Fruit fly (Drosophila melanogaster) whole organism, larva: ENCODE measurements around the gene Daxx.

ENCODE experiments used
- noc ChIP-seq: fragments of 200-800 bp; sonication (Bioruptor generic); optimal IDR thresholded peaks from 3 replicates; lab custom pipeline; 2019; ENCODE audit warnings: missing biosample characterization, mild to moderate bottlenecking, missing genetic modification characterization, moderate library complexity

Daxx gene

DNA sequence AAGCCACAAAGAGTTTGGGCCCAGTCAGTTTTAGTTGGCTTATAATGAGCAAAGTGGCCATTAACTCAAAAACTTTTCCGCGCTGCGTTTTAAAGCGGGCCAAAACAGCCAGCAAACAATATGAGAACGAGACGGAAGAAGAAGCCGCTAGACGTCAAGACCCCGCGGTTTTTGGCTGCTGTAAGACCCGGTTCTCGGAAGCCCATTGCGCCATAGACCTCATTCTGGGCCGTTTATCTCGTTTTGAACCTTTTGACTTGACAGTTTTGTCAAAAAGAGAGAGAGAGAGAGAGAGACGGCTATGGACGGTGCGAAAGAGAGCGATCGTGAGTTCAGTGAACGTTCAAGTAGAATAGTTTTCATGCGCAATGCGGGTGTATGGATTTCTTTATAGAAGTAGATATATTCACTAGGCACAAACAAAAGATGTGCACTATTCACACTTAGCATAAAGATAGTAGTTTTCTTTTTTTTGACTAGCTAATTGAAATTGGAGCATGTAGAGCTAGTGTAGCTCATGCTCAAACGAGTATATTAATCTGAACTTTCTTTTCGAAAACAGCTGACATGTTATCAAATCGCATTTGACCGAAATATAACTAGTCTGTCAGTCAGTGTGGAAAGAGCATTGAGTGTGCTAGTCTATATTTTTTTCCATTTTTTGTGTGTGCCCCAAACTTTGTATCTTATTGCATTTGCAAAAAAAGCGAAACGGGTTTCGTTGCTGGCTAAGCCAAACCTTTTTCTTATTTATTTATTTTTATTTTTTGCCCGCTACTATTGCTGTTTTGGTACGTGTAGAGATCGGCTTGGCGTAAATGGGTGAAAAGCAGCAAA lies 22.4 kb downstream of the Daxx start:
- TF ChIP-seq noc: no peak

DNA sequence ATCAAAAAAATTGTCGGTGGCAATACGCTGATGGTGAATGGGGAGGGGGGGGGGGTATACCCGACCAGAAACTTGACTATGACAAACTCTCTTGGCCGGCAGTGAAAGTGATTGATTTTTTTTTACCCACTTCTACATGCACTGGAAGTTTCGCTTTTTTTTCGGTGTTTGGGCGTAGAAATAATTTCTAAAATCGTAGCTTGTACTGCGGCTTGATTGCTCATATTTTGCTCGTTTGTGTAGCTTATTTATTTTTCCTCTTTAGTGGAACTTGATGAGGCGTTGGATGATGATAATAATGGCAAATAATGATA lies 23.0 kb downstream of the Daxx start:
- TF ChIP-seq noc: no peak

DNA sequence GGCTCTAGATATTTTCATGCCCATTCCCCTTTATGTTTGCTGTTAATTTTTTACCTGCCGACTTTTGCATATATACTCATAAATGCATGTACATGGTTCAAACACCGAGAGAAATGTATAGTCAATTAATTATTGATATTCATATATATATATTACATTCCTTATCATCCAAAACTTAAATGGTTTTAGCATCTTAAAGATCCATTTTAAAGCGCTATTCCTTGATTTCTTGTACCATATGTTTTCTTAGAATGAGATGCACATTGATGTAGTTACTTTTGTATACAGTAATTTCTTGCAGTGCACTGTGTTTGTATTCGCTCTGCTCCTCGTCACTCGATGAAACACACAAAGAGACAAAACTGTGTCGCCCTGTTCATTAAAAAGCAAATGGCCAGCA lies 27.9 kb downstream of the Daxx start:
- no peak for TF ChIP-seq noc

DNA sequence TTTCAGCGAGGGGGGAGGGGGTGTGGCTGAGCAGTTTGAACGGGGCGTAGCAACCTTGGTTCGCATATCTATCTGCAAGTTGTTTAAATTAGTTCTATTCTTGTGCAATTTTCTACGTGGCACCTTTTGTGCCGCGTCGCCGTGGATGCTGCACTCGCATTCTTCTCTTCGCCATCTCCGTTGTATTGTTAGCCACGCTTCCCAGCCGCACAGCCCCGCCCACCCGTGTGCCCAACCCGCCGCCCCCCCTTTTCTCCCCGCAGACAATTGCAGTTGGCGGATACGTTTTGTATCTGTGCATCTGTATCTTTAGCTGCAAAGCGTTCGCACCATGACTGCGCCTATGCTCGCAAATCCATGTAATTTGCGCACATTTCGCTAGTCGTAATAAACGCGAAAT lies 33.2 kb downstream of the Daxx start:
- no peak for TF ChIP-seq noc

DNA sequence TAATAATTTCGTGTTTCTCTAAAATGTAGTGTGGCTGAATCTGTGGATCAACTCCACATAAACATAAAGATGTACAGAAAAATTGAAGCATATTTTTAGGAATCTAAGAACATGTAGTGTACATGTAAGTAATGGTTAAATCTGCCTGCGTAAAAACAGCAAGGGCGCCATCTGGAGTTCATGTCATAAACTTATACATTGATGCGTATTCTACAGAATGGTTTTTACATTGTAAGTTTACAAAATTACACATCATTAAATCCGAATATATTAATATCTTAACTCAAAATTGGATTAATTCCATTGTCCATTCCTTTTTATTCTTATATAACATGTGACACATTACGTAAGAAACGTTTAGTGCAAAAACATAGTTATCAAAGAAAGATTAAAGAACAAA lies 46.3 kb downstream of the Daxx start:
- TF ChIP-seq noc: no peak

DNA sequence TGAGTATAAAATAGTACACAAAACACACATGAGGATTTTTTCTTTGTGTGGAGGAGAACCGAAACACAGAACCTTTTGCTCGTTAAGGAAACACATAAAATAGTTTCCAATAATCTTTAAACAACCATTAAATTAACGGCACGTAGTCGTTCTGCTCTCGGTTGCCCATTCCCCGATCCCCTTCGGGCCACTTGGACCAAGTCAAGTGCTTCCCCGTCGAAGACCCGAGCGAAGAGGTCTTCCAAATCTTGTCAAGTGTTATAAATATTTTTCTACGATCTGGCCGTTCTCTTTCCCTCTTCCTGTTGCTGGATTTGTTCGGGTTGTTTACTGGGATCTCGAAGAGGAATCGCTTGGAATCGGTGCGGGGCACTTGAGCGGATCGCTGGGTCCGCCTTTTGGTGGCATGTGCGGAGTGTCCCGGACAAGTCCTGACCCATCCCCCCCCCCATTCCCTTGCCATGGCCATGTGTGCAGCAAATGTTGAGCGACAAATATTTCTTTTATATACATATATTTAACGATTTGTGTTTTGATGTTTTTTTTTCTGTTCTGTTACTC lies 50.3 kb downstream of the Daxx start:
- no peak for TF ChIP-seq noc

DNA sequence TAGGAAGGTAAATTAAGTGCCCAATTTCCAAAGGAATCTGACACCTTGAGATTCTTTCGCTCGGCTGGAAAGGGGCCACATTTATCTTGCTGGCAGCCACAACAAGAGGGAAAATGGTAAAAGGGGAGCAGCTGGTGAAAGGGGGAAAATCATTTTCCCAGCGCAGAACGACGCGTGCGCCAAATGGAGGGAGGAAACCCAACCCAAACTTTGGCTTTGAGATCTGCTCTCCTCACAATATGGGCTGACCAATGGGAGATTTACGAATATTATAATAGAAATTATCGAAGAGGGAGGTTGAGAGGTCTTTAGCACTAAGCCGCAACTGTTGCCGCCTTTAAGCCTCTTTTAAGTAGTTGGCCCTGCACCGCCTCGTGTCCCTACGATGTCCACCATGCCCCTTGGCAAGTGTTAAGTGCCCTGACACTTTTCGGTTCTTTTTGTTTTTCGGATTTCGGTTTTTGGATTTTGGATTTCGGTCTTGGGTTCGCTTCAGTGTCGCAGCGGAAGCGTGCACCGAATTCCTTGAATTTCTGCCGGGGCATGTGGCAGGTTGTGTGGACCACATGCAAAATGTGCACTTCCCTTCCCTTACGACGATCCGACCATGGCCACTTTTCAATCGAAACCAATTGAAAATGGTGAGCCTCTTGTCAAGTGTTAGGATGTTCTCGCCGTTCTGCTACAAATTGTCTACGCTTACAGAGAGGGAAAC lies 51.4 kb downstream of the Daxx start:
- no peak for TF ChIP-seq noc

DNA sequence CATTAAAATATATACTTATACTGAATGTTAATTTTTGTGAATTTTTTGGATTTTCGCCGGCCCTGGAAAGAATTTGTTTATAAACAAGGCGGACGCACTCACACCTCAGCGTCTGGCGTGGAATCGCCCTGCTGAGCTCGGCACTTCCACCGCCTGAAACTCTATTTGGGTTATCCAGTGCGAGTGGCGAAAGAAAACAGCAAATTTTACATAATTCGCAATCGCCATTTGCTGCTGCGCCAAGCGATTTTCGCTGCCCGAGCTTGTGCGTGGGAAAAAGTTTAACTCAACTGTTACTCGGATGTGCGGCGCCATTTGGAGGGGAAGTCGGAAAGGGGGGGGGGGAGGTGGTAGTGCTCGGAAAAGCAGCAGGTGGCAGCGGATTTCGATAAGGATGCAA lies 52.2 kb downstream of the Daxx start:
- TF ChIP-seq noc: no peak

DNA sequence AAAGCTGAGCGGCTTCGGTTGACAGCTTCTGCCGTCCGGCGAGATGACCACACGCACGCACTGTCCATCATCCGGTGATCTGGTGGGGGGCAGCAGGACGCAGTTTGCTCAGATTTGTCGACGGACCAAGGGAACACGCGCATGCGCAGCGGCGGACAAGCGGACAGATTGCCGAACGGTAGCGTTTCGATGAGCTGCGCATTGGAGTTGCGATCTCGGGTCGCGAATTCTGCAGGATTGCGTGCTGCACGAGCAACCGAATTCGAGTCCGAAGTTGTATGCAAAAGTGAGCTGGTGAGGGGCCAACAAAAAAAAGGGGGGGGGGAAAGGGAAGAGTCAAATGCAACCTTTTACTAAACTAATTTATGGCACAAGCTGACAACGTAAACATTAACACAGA lies 53.0 kb downstream of the Daxx start:
- no peak for TF ChIP-seq noc

DNA sequence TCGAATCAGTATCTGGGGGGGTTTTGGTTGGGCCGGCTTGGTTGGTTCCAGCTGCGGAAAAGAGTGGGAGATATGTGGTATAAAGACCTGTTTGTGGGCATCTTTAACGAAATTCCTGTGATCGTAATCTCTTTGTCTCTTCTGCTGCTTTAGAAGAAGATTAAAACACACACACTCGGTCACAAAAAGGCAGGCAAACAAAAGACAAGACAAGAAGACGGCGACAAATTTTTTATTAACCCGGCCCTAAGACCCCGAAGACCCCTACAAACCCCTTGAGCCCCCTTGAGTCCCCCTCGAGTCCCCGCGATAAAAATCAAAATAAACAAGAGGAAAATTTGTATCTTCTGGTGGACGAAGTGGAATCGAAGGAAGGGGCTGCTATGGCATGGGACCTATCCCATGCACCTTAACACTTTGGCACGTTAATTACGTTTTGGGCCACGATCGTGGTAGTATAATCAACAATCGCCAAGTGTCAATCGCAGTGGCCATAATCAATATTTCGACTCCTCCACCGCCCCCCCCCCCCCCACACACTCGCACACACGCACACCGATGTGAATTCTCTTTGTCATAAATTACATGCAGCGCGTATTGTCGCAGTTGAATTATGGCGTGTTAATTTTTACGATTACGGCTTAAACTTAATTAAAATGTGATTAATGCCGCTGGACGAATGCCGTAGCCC lies 53.5 kb downstream of the Daxx start:
- no peak for TF ChIP-seq noc

DNA sequence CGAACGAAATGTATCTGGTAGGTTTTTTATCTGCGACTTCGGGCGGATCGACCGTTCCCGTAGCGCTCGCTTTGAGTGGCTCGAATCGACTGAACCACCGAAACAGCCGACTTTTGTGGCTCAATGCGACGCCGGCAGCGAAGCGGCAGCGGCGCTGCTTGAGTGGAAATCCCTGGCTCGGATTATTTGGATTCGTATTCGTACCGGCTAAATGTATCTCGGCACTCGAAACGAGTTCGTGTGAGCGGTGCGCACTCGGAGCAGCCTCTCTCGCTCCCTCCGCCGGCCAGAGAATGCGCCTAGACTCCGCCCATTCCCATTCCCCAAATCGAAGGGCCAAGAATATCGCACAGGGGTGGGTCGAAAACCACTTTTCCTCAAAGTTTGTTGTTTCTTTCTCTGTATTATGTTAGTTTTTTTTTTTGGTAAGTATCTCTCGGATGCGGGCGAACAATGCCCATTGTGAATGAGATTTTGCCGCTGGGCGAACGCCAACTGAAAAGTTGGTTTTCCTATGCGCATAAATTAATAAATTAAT lies 55.4 kb downstream of the Daxx start:
- TF ChIP-seq noc: no peak
